Fruit fly (Drosophila melanogaster): ENCODE results near the gene jigr1.
A peak's percentile ranks its signal among the peaks of the same experiment; 100 is the strongest.

Gene jigr1

dm6 chr3R:25652066-25652720 is 14.6 kb downstream of the jigr1 start:
- TF ChIP-seq Vsx2 (GFP tag; optimal IDR thresholded peaks at IDR 0.05; ENCODE audit: partially characterized antibody) = peak; percentile 59
- peak; percentile 4 for TF ChIP-seq fru (GFP tag; optimal IDR thresholded peaks at IDR 0.05)
- TF ChIP-seq dl (GFP tag; optimal IDR thresholded peaks at IDR 0.05; ENCODE audit: insufficient read depth in 1 of 2, partially characterized antibody in 2 of 2) = peak in 1 of 2 experiments; percentile 63
- peak; percentile 83 for TF ChIP-seq Dif (GFP tag; optimal IDR thresholded peaks at IDR 0.05; ENCODE audit: partially characterized antibody)
- TF ChIP-seq Hr78 (GFP tag; optimal IDR thresholded peaks at IDR 0.05) = no peak
- TF ChIP-seq jim (GFP tag; optimal IDR thresholded peaks at IDR 0.05) = no peak
- no peak for TF ChIP-seq pan (optimal IDR thresholded peaks at IDR 0.05)
- TF ChIP-seq dmrt93B (GFP tag; optimal IDR thresholded peaks at IDR 0.05) = no peak

dm6 chr3R:25659857-25660417 is 22.3 kb downstream of the jigr1 start:
- TF ChIP-seq psq (GFP tag; optimal IDR thresholded peaks at IDR 0.05) = no peak
- no peak for TF ChIP-seq jim (GFP tag; optimal IDR thresholded peaks at IDR 0.05)
- no peak for TF ChIP-seq Rel (GFP tag; optimal IDR thresholded peaks at IDR 0.05)
- TF ChIP-seq Rel (tag; optimal IDR thresholded peaks at IDR 0.05) = peak; percentile 64
- no peak for TF ChIP-seq Dif (GFP tag; optimal IDR thresholded peaks at IDR 0.05; ENCODE audit: partially characterized antibody)
- TF ChIP-seq CG32264 (GFP tag; optimal IDR thresholded peaks at IDR 0.05) = no peak
- TF ChIP-seq ey (GFP tag; optimal IDR thresholded peaks at IDR 0.05) = no peak
- no peak for TF ChIP-seq OdsH (GFP tag; optimal IDR thresholded peaks at IDR 0.05)
- TF ChIP-seq Jra (GFP tag; optimal IDR thresholded peaks at IDR 0.05) = no peak

- TF ChIP-seq Vsx2 (GFP tag; optimal IDR thresholded peaks at IDR 0.05; ENCODE audit: partially characterized antibody) (no peak), Dif (GFP tag; optimal IDR thresholded peaks at IDR 0.05; ENCODE audit: partially characterized antibody) (no peak), ey (GFP tag; optimal IDR thresholded peaks at IDR 0.05) (no peak), Myc (optimal IDR thresholded peaks at IDR 0.05) (no peak), Rel (GFP tag; optimal IDR thresholded peaks at IDR 0.05) (no peak), Rel (tag; optimal IDR thresholded peaks at IDR 0.05) (peak; percentile 10), sv (GFP tag; optimal IDR thresholded peaks at IDR 0.05) (peak; percentile 23), psq (GFP tag; optimal IDR thresholded peaks at IDR 0.05) (no peak), Jra (GFP tag; optimal IDR thresholded peaks at IDR 0.05) (no peak), Hnf4 (GFP tag; optimal IDR thresholded peaks at IDR 0.05) (no peak), CrebA (GFP tag; optimal IDR thresholded peaks at IDR 0.05; ENCODE audit: borderline replicate concordance) (no peak), OdsH (GFP tag; optimal IDR thresholded peaks at IDR 0.05) (no peak), Dfd (GFP tag; optimal IDR thresholded peaks at IDR 0.05) (no peak), N (GFP tag; optimal IDR thresholded peaks at IDR 0.05) (no peak)
Measured at dm6 chr3R:25660985-25661530, 23.4 kb downstream of the jigr1 start, which contains the start of gene Tnks. TSS of gene Tnks (minus strand) at chr3R:25661286.

- TF ChIP-seq Jra (GFP tag; optimal IDR thresholded peaks at IDR 0.05) = peak; percentile 40
- TF ChIP-seq sage (GFP tag; optimal IDR thresholded peaks at IDR 0.05) = no peak
- peak; percentile 75 for TF ChIP-seq woc (GFP tag; optimal IDR thresholded peaks at IDR 0.05)
- no peak for TF ChIP-seq dl (GFP tag; optimal IDR thresholded peaks at IDR 0.05; ENCODE audit: insufficient read depth in 1 of 2, partially characterized antibody in 2 of 2)
- TF ChIP-seq Hr83 (GFP tag; optimal IDR thresholded peaks at IDR 0.05; ENCODE audit: poor library complexity, severe bottlenecking) = peak; percentile 48
- no peak for TF ChIP-seq Dif (GFP tag; optimal IDR thresholded peaks at IDR 0.05; ENCODE audit: partially characterized antibody)
- no peak for TF ChIP-seq CrebA (GFP tag; optimal IDR thresholded peaks at IDR 0.05; ENCODE audit: borderline replicate concordance)
- TF ChIP-seq dsf (GFP tag; optimal IDR thresholded peaks at IDR 0.05; ENCODE audit: borderline replicate concordance) = no peak
- TF ChIP-seq usp (GFP tag; optimal IDR thresholded peaks at IDR 0.05) = no peak
- TF ChIP-seq Abd-B (GFP tag; optimal IDR thresholded peaks at IDR 0.05) = no peak
- TF ChIP-seq h (GFP tag; optimal IDR thresholded peaks at IDR 0.05) = no peak
- peak; percentile 5 for TF ChIP-seq sv (GFP tag; optimal IDR thresholded peaks at IDR 0.05)
- TF ChIP-seq ey (GFP tag; optimal IDR thresholded peaks at IDR 0.05) = peak; percentile 16
- TF ChIP-seq Sp1 (GFP tag; optimal IDR thresholded peaks at IDR 0.05) = no peak
- no peak for TF ChIP-seq pan (optimal IDR thresholded peaks at IDR 0.05)
- TF ChIP-seq CG9705 (GFP tag; optimal IDR thresholded peaks at IDR 0.05) = no peak
- TF ChIP-seq Rel (GFP tag; optimal IDR thresholded peaks at IDR 0.05) = no peak
- TF ChIP-seq Rel (tag; optimal IDR thresholded peaks at IDR 0.05) = no peak
- no peak for TF ChIP-seq brk (GFP tag; optimal IDR thresholded peaks at IDR 0.05)
- no peak for TF ChIP-seq OdsH (GFP tag; optimal IDR thresholded peaks at IDR 0.05)
- no peak for TF ChIP-seq Mio (GFP tag; optimal IDR thresholded peaks at IDR 0.05)
- TF ChIP-seq CG32264 (GFP tag; optimal IDR thresholded peaks at IDR 0.05) = no peak
- peak; percentile 31 for TF ChIP-seq fru (GFP tag; optimal IDR thresholded peaks at IDR 0.05)
- TF ChIP-seq foxo (GFP tag; optimal IDR thresholded peaks at IDR 0.05) = peak in 1 of 2 experiments; percentile 48
- TF ChIP-seq Hr78 (GFP tag; optimal IDR thresholded peaks at IDR 0.05) = no peak
- no peak for TF ChIP-seq psq (GFP tag; optimal IDR thresholded peaks at IDR 0.05)
- TF ChIP-seq GATAd (GFP tag; optimal IDR thresholded peaks at IDR 0.05) = no peak
- TF ChIP-seq Dfd (GFP tag; optimal IDR thresholded peaks at IDR 0.05) = no peak
- no peak for TF ChIP-seq Hnf4 (GFP tag; optimal IDR thresholded peaks at IDR 0.05)
- peak; percentile 27 for TF ChIP-seq HLH106 (tag; optimal IDR thresholded peaks at IDR 0.05)
Measured at dm6 chr3R:25661531-25662193, 24.0 kb downstream of the jigr1 start, which contains the start of gene RASSF8. TSS of gene RASSF8 (plus strand) at chr3R:25661795.
